Worm (Caenorhabditis elegans) whole organism, late embryonic: ENCODE data around the gene kcc-2.
"Not testable (repeated sequence)": the region's sequence is repeated elsewhere in the genome, so short reads cannot be mapped to it uniquely, and the experiment has no call there.

ENCODE experiments used
- C38D4.7 ChIP-seq: fragments of 200-800 bp; sonication (Bioruptor generic); optimal IDR thresholded peaks from 2 replicates; lab custom pipeline; 2018; ENCODE audit warnings: mild to moderate bottlenecking, missing genetic modification characterization, moderate library complexity, missing compliant biosample characterization
- T23F11.4 ChIP-seq: fragments of 200-800 bp; sonication (Bioruptor generic); optimal IDR thresholded peaks from 2 replicates; lab custom pipeline; 2018; ENCODE audit warnings: mild to moderate bottlenecking, missing genetic modification characterization, missing compliant biosample characterization
- Y22D7AL.16 ChIP-seq: sonication (generic microtip); optimal IDR thresholded peaks from 2 replicates; lab custom pipeline; 2016; ENCODE audit warnings: missing genetic modification characterization, missing compliant biosample characterization
- ceh-18 ChIP-seq: sonication (generic microtip); optimal IDR thresholded peaks from 2 replicates; lab custom pipeline; 2016; ENCODE audit warnings: missing genetic modification characterization, missing compliant biosample characterization
- ceh-19 ChIP-seq: fragments of 200-800 bp; sonication (Bioruptor generic); optimal IDR thresholded peaks from 2 replicates; lab custom pipeline; 2018; ENCODE audit warnings: mild to moderate bottlenecking, missing genetic modification characterization, missing compliant biosample characterization
- ceh-2 ChIP-seq: sonication (generic microtip); optimal IDR thresholded peaks from 2 replicates; lab custom pipeline; 2016; ENCODE audit warnings: missing genotype, missing genetic modification characterization, missing compliant biosample characterization
- ceh-22 ChIP-seq: sonication (generic microtip); optimal IDR thresholded peaks from 2 replicates; lab custom pipeline; 2017; ENCODE audit warnings: missing biosample characterization, missing genetic modification characterization
- ceh-30 ChIP-seq: fragments of 150-350 bp; optimal IDR thresholded peaks from 2 replicates; lab custom pipeline; 2014; ENCODE audit warnings: missing biosample characterization, missing genetic modification characterization
- ceh-31 ChIP-seq: sonication (generic microtip); optimal IDR thresholded peaks from 2 replicates; lab custom pipeline; 2016; ENCODE audit warnings: missing genetic modification characterization, missing compliant biosample characterization
- ceh-34 ChIP-seq: sonication (generic microtip); optimal IDR thresholded peaks from 2 replicates; lab custom pipeline; 2016; ENCODE audit warnings: mild to moderate bottlenecking, missing genetic modification characterization, missing compliant biosample characterization
- ceh-45 ChIP-seq: fragments of 200-800 bp; sonication (Bioruptor generic); IDR thresholded peaks from 2 replicates; pipeline ENCODE4 v1.3.6; 2022; ENCODE audit warnings: missing genetic modification reagents, missing genetic modification characterization, missing compliant biosample characterization
- ceh-6 ChIP-seq: fragments of 200-800 bp; sonication (Bioruptor generic); optimal IDR thresholded peaks from 2 replicates; lab custom pipeline; 2018; ENCODE audit warnings: mild to moderate bottlenecking, missing genetic modification characterization, missing compliant biosample characterization
- ceh-9 ChIP-seq: sonication (generic microtip); optimal IDR thresholded peaks from 2 replicates; lab custom pipeline; 2016; ENCODE audit warnings: mild to moderate bottlenecking, missing genetic modification characterization, inconsistent platforms, missing compliant biosample characterization
- elt-2 ChIP-seq: sonication (generic microtip); optimal IDR thresholded peaks from 2 replicates; lab custom pipeline; 2016; ENCODE audit warnings: missing genetic modification reagents, missing genetic modification characterization, missing compliant biosample characterization
- elt-4 ChIP-seq: sonication (generic microtip); optimal IDR thresholded peaks from 2 replicates; lab custom pipeline; 2016; ENCODE audit warnings: missing genetic modification characterization, missing compliant biosample characterization
- eyg-1 ChIP-seq: sonication (generic microtip); optimal IDR thresholded peaks from 2 replicates; lab custom pipeline; 2016; ENCODE audit warnings: missing genotype, missing genetic modification characterization, missing compliant biosample characterization
- fax-1 ChIP-seq: sonication (generic microtip); optimal IDR thresholded peaks from 2 replicates; lab custom pipeline; 2016; ENCODE audit warnings: missing genotype, missing genetic modification characterization, missing compliant biosample characterization
- fkh-10 ChIP-seq: fragments of 150-350 bp; optimal IDR thresholded peaks from 2 replicates; lab custom pipeline; 2014; ENCODE audit warnings: missing biosample characterization, missing genetic modification reagents, missing genetic modification characterization
- fkh-6 ChIP-seq: sonication (generic microtip); optimal IDR thresholded peaks from 2 replicates; lab custom pipeline; 2016; ENCODE audit warnings: missing genetic modification characterization, missing compliant biosample characterization
- gmeb-2 ChIP-seq: sonication (generic microtip); optimal IDR thresholded peaks from 2 replicates; lab custom pipeline; 2016; ENCODE audit warnings: missing genetic modification characterization, inconsistent platforms, missing compliant biosample characterization
- hlh-30 ChIP-seq: sonication (generic microtip); optimal IDR thresholded peaks from 2 replicates; lab custom pipeline; 2017; ENCODE audit warnings: antibody characterized with exemption, missing genetic modification characterization, missing compliant biosample characterization; ENCODE audit not compliant: insufficient read depth
- lin-11 ChIP-seq: fragments of 200-800 bp; sonication (Bioruptor generic); optimal IDR thresholded peaks from 2 replicates; lab custom pipeline; 2018; ENCODE audit warnings: mild to moderate bottlenecking, missing genetic modification characterization, missing compliant biosample characterization
- nfya-1 ChIP-seq: sonication (generic microtip); optimal IDR thresholded peaks from 2 replicates; lab custom pipeline; 2017; ENCODE audit warnings: missing genetic modification characterization, mild to moderate bottlenecking, missing compliant biosample characterization, antibody characterized with exemption, moderate library complexity
- nhr-232 ChIP-seq: sonication (generic microtip); optimal IDR thresholded peaks from 2 replicates; lab custom pipeline; 2016; ENCODE audit warnings: missing genetic modification characterization, missing compliant biosample characterization
- npax-4 ChIP-seq: sonication (generic microtip); optimal IDR thresholded peaks from 2 replicates; lab custom pipeline; 2016; ENCODE audit warnings: missing genetic modification characterization, missing compliant biosample characterization
- pax-1 ChIP-seq: fragments of 150-350 bp; optimal IDR thresholded peaks from 2 replicates; lab custom pipeline; 2014; ENCODE audit warnings: missing biosample characterization, missing genetic modification characterization
- pha-2 ChIP-seq: sonication (generic microtip); optimal IDR thresholded peaks from 2 replicates; lab custom pipeline; 2017; ENCODE audit warnings: mild to moderate bottlenecking, missing genetic modification characterization, missing compliant biosample characterization
- pqm-1 ChIP-seq: sonication (generic microtip); optimal IDR thresholded peaks from 2 replicates; lab custom pipeline; 2016; ENCODE audit warnings: missing genetic modification characterization, missing compliant biosample characterization
- pros-1 ChIP-seq: fragments of 150-350 bp; optimal IDR thresholded peaks from 2 replicates; lab custom pipeline; 2014; ENCODE audit warnings: missing biosample characterization, missing genetic modification reagents, missing genetic modification characterization
- ref-2 ChIP-seq: sonication (generic microtip); optimal IDR thresholded peaks from 2 replicates; lab custom pipeline; 2016; ENCODE audit warnings: missing genetic modification characterization, missing compliant biosample characterization
- sdc-2 ChIP-seq: sonication (generic microtip); optimal IDR thresholded peaks from 2 replicates; lab custom pipeline; 2016; ENCODE audit warnings: missing genotype, missing genetic modification characterization, missing compliant biosample characterization
- sox-4 ChIP-seq: sonication (generic microtip); optimal IDR thresholded peaks from 2 replicates; lab custom pipeline; 2017; ENCODE audit warnings: mild to moderate bottlenecking, missing genetic modification characterization, inconsistent platforms, missing compliant biosample characterization
- tbx-2 ChIP-seq: sonication (generic microtip); optimal IDR thresholded peaks from 2 replicates; lab custom pipeline; 2016; ENCODE audit warnings: missing genetic modification characterization, missing compliant biosample characterization
- tbx-7 ChIP-seq: sonication (generic microtip); optimal IDR thresholded peaks from 2 replicates; lab custom pipeline; 2016; ENCODE audit warnings: missing genotype, missing genetic modification characterization, missing compliant biosample characterization
- unc-42 ChIP-seq: sonication (generic microtip); optimal IDR thresholded peaks from 2 replicates; lab custom pipeline; 2016; ENCODE audit warnings: missing genotype, missing genetic modification characterization, missing compliant biosample characterization
- unc-55 ChIP-seq: sonication (generic microtip); optimal IDR thresholded peaks from 2 replicates; lab custom pipeline; 2017; ENCODE audit warnings: missing biosample characterization, missing genetic modification reagents, missing genetic modification characterization
- unc-86 ChIP-seq: sonication (generic microtip); optimal IDR thresholded peaks from 2 replicates; lab custom pipeline; 2016; ENCODE audit warnings: missing genetic modification characterization, missing compliant biosample characterization

Gene kcc-2

DNA sequence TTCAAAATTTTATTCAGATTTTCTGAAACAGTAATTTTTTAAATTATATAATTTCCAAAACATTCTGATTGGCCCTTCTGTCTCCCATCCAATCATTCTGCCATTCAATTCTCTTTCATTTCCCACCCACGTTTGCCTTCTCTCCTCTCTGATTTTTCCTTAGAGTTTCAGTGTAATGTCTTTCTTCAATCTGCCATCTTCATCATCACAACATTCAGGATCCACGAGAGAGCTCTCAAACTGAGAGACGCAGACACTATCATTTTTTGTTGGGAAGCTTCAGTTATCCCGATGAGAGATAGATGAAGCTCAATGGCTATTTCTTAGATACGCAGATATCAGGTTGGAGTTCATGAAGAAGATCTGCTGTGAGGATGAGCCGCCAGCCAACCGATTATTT, 26.9 kb upstream of the kcc-2 start:
- no peak for TF ChIP-seq ref-2 (tag; lab: Kevin White, UChicago)
- TF ChIP-seq tbx-2 (tag; lab: Kevin White, UChicago), result no peak
- no peak for TF ChIP-seq ceh-9 (tag; lab: Kevin White, UChicago)
- peak; percentile 52 for TF ChIP-seq ceh-18 (tag; lab: Kevin White, UChicago)
- TF ChIP-seq pha-2, result no peak
- TF ChIP-seq sox-4 (tag; lab: Kevin White, UChicago), result no peak
- no peak for TF ChIP-seq Y22D7AL.16 (tag; lab: Kevin White, UChicago)
- TF ChIP-seq pros-1 (tag; lab: Kevin White, UChicago), result no peak
- TF ChIP-seq unc-42 (tag; lab: Kevin White, UChicago), result no peak
- TF ChIP-seq nhr-232 (tag; lab: Kevin White, UChicago), result no peak
- TF ChIP-seq ceh-2 (tag; lab: Kevin White, UChicago), result no peak
- TF ChIP-seq ceh-31, result no peak
- TF ChIP-seq nfya-1 (tag; lab: Kevin White, UChicago), result peak; percentile 64
- TF ChIP-seq unc-55, result peak; percentile 75
- TF ChIP-seq pqm-1 (tag; lab: Kevin White, UChicago), result no peak
- TF ChIP-seq npax-4 (tag; lab: Kevin White, UChicago), result no peak
- no peak for TF ChIP-seq fkh-6
- no peak for TF ChIP-seq unc-86 (tag; lab: Kevin White, UChicago)

- no peak for TF ChIP-seq T23F11.4 (GFP tag; lab: Kevin White, UChicago)
These were observed 25.9 kb upstream of the kcc-2 start, which contains the start of gene C46G7.2 for ce11 chrIV:6014895-6015294. C46G7.2 (plus strand) TSS chrIV:6015195.

DNA sequence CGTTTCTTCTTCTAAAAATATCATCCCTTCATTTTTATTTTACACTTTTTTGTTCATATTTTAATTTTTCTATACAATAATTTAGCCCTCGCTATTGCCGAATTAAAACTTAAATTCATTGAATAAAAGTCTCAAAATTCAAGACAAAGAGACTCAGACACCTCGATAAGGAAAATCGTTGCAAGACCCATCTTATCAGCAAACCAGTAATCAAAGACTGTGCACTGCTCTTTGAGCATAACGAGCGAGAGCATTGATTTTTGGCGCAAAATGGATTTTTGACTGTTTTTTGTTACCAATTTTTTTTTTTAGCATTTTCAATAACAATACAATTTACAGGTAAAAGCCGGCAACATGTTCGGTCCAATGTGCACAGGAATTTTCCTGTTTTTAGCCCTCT, 23.1 kb upstream of the kcc-2 start, which contains the start of gene C46G7.1:
TSS of gene C46G7.1 (plus strand) at position 340 of the 400 bp plus-strand sequence.
- peak; percentile 79 for TF ChIP-seq elt-2 (tag; lab: Kevin White, UChicago)
- TF ChIP-seq npax-4 (tag; lab: Kevin White, UChicago), result no peak

ce11 chrIV:6032413-6032812, 8.4 kb upstream of the kcc-2 start:
- TF ChIP-seq ceh-6 (no peak), nfya-1 (tag; lab: Kevin White, UChicago) (no peak), ceh-31 (no peak), ceh-30 (tag; lab: Kevin White, UChicago) (no peak), fkh-10 (no peak), tbx-7 (tag; lab: Kevin White, UChicago) (no peak), eyg-1 (tag; lab: Kevin White, UChicago) (no peak), pros-1 (tag; lab: Kevin White, UChicago) (no peak), hlh-30 (no peak), ceh-34 (tag; lab: Kevin White, UChicago) (no peak), ceh-19 (no peak), fax-1 (tag; lab: Kevin White, UChicago) (no peak), sdc-2 (tag; lab: Kevin White, UChicago) (no peak), C38D4.7 (GFP tag; lab: Kevin White, UChicago) (no peak), lin-11 (no peak), ceh-22 (tag; lab: Kevin White, UChicago) (no peak)

DNA sequence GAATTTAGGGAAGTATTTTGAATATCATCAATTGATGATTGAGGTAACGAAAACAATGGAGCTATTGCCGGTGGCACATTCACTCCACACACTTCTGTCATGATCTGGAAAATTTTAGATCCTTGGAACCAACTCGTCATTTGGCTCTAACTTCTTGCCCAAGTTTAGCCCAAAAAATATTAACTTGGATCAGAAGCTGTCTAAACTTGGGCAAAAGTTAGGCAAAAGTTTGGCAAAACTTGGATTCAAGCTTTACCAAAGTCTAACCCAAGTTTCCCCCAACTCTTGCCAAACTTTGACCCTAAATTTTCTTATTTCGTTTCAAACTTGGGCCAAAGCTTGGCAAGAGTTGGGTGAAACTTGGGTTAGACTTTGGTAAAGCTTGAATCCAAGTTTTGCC, 7.2 kb upstream of the kcc-2 start, which contains the start of gene pqn-22:
TSS of gene pqn-22 (minus strand) at position 101 of the 400 bp plus-strand sequence.
- TF ChIP-seq ceh-18 (tag; lab: Kevin White, UChicago); ref-2 (tag; lab: Kevin White, UChicago); T23F11.4 (GFP tag; lab: Kevin White, UChicago): not testable (repeated sequence)

ce11 chrIV:6035113-6035512, 5.7 kb upstream of the kcc-2 start:
- no peak for TF ChIP-seq pha-2
- no peak for TF ChIP-seq ref-2 (tag; lab: Kevin White, UChicago)
- TF ChIP-seq ceh-22 (tag; lab: Kevin White, UChicago), result no peak
- TF ChIP-seq pax-1 (tag; lab: Kevin White, UChicago), result no peak
- no peak for TF ChIP-seq gmeb-2 (tag; lab: Kevin White, UChicago)
- TF ChIP-seq tbx-7 (tag; lab: Kevin White, UChicago), result no peak
- TF ChIP-seq ceh-45 (GFP tag; lab: Robert Waterston, UW), result no peak
- TF ChIP-seq elt-4 (tag; lab: Kevin White, UChicago), result no peak
